Fruit fly (Drosophila melanogaster): ENCODE results near the gene Eig71Eb.
A peak's percentile ranks its signal among the peaks of the same experiment; 100 is the strongest.

The Eig71Eb gene

DNA sequence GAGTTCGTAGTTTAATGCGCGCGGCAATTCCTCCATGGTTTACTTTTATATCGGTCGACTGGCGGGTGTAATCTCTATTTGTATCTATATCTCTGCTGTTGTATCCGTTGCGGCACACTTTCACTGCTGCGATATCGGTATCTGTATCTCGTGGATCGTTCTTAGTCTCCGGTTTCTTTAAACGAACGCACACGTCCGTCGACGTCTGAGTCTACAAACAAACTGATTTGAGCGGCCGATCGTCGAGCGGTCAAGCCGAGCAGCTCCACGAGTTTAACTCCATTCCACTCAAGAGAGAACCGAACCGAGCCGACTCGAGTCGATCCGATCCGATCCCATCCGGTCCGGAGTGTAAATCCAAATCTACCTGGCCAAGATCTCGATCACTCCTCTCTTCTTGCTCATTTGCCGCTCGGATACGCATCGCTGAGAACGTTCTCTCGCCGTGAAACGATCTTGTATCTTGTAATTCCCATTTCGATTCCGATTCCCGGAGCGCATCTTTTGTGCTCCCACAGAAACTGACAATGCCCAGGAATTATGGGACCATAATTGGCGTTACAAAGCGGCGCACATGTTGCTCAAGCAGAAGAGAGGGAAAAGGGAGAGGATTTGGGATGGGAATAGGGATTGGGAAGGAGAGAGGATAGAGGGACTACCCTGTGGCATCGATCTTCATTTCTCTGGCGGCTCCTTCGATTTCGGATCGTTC, 50.0 kb downstream of the Eig71Eb start, which contains the start of gene comm2 (continued):
- TF ChIP-seq CG7786 (GFP tag; optimal IDR thresholded peaks at IDR 0.05) (no peak), lola (GFP tag; optimal IDR thresholded peaks at IDR 0.05) (no peak), nerfin-2 (GFP tag; IDR thresholded peaks at IDR 0.05; ENCODE audit: partially characterized antibody) (0 out of 2 replicates have a peak, but pooled peaks have one; percentile 20), fru (optimal IDR thresholded peaks at IDR 0.05) (no peak), CG17186 (GFP tag; optimal IDR thresholded peaks at IDR 0.05) (no peak), CG18262 (tag; optimal IDR thresholded peaks at IDR 0.05) (no peak), CG8765 (GFP tag; IDR thresholded peaks at IDR 0.05) (no peak), Dll (GFP tag; IDR thresholded peaks at IDR 0.05; ENCODE audit: partially characterized antibody) (peak; percentile 46; the same call in 1 of the 4 replicates), E2f2 (GFP tag; IDR thresholded peaks at IDR 0.05) (no peak), kay (GFP tag; optimal IDR thresholded peaks at IDR 0.05) (no peak), chm (GFP tag; IDR thresholded peaks at IDR 0.05) (peak; percentile 88), amos (GFP tag; IDR thresholded peaks at IDR 0.05; ENCODE audit: partially characterized antibody) (peak; percentile 61; the same call in 1 of the 2 replicates), Blimp-1 (GFP tag; optimal IDR thresholded peaks at IDR 0.05) (peak; percentile 84), dysf (GFP tag; IDR thresholded peaks at IDR 0.05) (no peak), HmgZ (tag; optimal IDR thresholded peaks at IDR 0.05) (no peak), otp (GFP tag; IDR thresholded peaks at IDR 0.05) (0 out of 3 replicates have a peak, but pooled peaks have one; percentile 50), CG9727 (GFP tag; optimal IDR thresholded peaks at IDR 0.05) (no peak), CG4820 (GFP tag; optimal IDR thresholded peaks at IDR 0.05) (no peak), CG10366 (GFP tag; IDR thresholded peaks at IDR 0.05) (no peak), pros (GFP tag; optimal IDR thresholded peaks at IDR 0.05) (peak; percentile 98), CG32767 (GFP tag; IDR thresholded peaks at IDR 0.05) (peak; percentile 31; the same call in 1 of the 2 replicates), hb (GFP tag; IDR thresholded peaks at IDR 0.05; ENCODE audit: partially characterized antibody) (no peak), hth (optimal IDR thresholded peaks at IDR 0.05) (no peak), CG16863 (GFP tag; optimal IDR thresholded peaks at IDR 0.05) (no peak), prd (optimal IDR thresholded peaks at IDR 0.05) (no peak), prd (GFP tag; IDR thresholded peaks at IDR 0.05) (no peak), sna (GFP tag; IDR thresholded peaks at IDR 0.05; ENCODE audit: partially characterized antibody) (peak; percentile 76), CG2202 (tag; optimal IDR thresholded peaks at IDR 0.05) (peak; percentile 12), pzg (GFP tag; optimal IDR thresholded peaks at IDR 0.05) (no peak), zen2 (GFP tag; IDR thresholded peaks at IDR 0.05; ENCODE audit: partially characterized antibody) (peak; percentile 63), CG13775 (GFP tag; optimal IDR thresholded peaks at IDR 0.05) (no peak), esg (GFP tag; conservative IDR thresholded peaks at IDR 0.05) (no peak), ci (GFP tag; IDR thresholded peaks at IDR 0.05) (peak; percentile 55; the same call in 1 of the 3 replicates), Dad (GFP tag; optimal IDR thresholded peaks at IDR 0.05) (peak; percentile 1), twi (tag; optimal IDR thresholded peaks at IDR 0.05) (peak; percentile 76), Kr (GFP tag; optimal IDR thresholded peaks at IDR 0.05) (no peak), cwo (GFP tag; optimal IDR thresholded peaks at IDR 0.05) (no peak), trh (GFP tag; optimal IDR thresholded peaks at IDR 0.05) (no peak), CG12391 (tag; optimal IDR thresholded peaks at IDR 0.05) (no peak), Abd-B (GFP tag; optimal IDR thresholded peaks at IDR 0.05) (no peak), Ravus (GFP tag; IDR thresholded peaks at IDR 0.05) (no peak), CG3726 (GFP tag; IDR thresholded peaks at IDR 0.05) (no peak), CG7372 (GFP tag; IDR thresholded peaks at IDR 0.05) (no peak), CG11456 (GFP tag; IDR thresholded peaks at IDR 0.05) (no peak), CG1233 (GFP tag; optimal IDR thresholded peaks at IDR 0.05) (no peak), CG34376 (GFP tag; optimal IDR thresholded peaks at IDR 0.05) (no peak), run (tag; optimal IDR thresholded peaks at IDR 0.05) (no peak), z (GFP tag; IDR thresholded peaks at IDR 0.05) (peak; percentile 99), lmd (GFP tag; IDR thresholded peaks at IDR 0.05) (no peak)

Data from whole organism, embryonic.